Fruit fly (Drosophila melanogaster) S2 (cell line): Measurements from ENCODE around the gene CG14312.

Experiments
- CG8478 ChIP-seq: fragments of >200 bp; optimal IDR thresholded peaks from 2 replicates; lab custom pipeline; 2018
- CTCF ChIP-seq, 2 experiments: fragments of >200 bp; optimal IDR thresholded peaks; 2 replicates each; lab custom pipeline; 2018

The CG14312 gene

dm6 chr3R:18296737-18297136, 13.4 kb upstream of the CG14312 start:
- TF ChIP-seq CG8478 = no peak
- TF ChIP-seq CTCF (optimal IDR thresholded peaks at IDR 0.05; lab: Kevin White, UChicago) = no peak

dm6 chr3R:18296084-18296483, 12.8 kb upstream of the CG14312 start:
- TF ChIP-seq CTCF (optimal IDR thresholded peaks at IDR 0.05; lab: Kevin White, UChicago) (no peak), CG8478 (no peak)

dm6 chr3R:18295262-18295944, 12.1 kb upstream of the CG14312 start:
- no peak for TF ChIP-seq CG8478
- TF ChIP-seq CTCF (optimal IDR thresholded peaks at IDR 0.05; lab: Kevin White, UChicago) = no peak

dm6 chr3R:18294488-18294887, 11.2 kb upstream of the CG14312 start:
- TF ChIP-seq CTCF (optimal IDR thresholded peaks at IDR 0.05; lab: Kevin White, UChicago) = no peak
- no peak for TF ChIP-seq CG8478

dm6 chr3R:18292371-18292770, 9.0 kb upstream of the CG14312 start:
- TF ChIP-seq CTCF (optimal IDR thresholded peaks at IDR 0.05; lab: Kevin White, UChicago) (no peak), CG8478 (no peak)

- TF ChIP-seq CTCF (optimal IDR thresholded peaks at IDR 0.05; lab: Kevin White, UChicago) (no peak), CG8478 (no peak)
Measured at dm6 chr3R:18291831-18292230, 8.5 kb upstream of the CG14312 start.

dm6 chr3R:18288677-18289076, 5.3 kb upstream of the CG14312 start, which contains the start of gene CG7131:
Gene CG7131 (minus strand): TSS chr3R:18288777.
- no peak for TF ChIP-seq CTCF (optimal IDR thresholded peaks at IDR 0.05; lab: Kevin White, UChicago)
- TF ChIP-seq CG8478 = no peak

dm6 chr3R:18280866-18281473, 2.4 kb downstream of the CG14312 start:
- TF ChIP-seq CG8478 (no peak), CTCF (optimal IDR thresholded peaks at IDR 0.05; lab: Kevin White, UChicago) (no peak)

dm6 chr3R:18280133-18280532, 3.2 kb downstream of the CG14312 start:
- no peak for TF ChIP-seq CTCF (optimal IDR thresholded peaks at IDR 0.05; lab: Kevin White, UChicago)
- no peak for TF ChIP-seq CG8478

dm6 chr3R:18279494-18279893, 3.8 kb downstream of the CG14312 start, which contains the start of gene CG7142:
Gene CG7142 (minus strand): TSS chr3R:18279522.
- TF ChIP-seq CTCF (optimal IDR thresholded peaks at IDR 0.05; lab: Kevin White, UChicago) = no peak
- TF ChIP-seq CG8478 = no peak

- TF ChIP-seq CTCF (optimal IDR thresholded peaks at IDR 0.05; lab: Kevin White, UChicago) = no peak
- no peak for TF ChIP-seq CG8478
Measured at dm6 chr3R:18277406-18277805, 5.9 kb downstream of the CG14312 start.

- TF ChIP-seq CG8478 (no peak), CTCF (optimal IDR thresholded peaks at IDR 0.05; lab: Kevin White, UChicago) (no peak)
Measured at dm6 chr3R:18276688-18277087, 6.6 kb downstream of the CG14312 start.

- TF ChIP-seq CG8478 (no peak), CTCF (optimal IDR thresholded peaks at IDR 0.05; lab: Kevin White, UChicago) (no peak)
Measured at dm6 chr3R:18275113-18275782, 8.1 kb downstream of the CG14312 start.

dm6 chr3R:18274328-18275098, 8.8 kb downstream of the CG14312 start, which contains the start of the genes Vps39 and eIF1A:
Gene Vps39 (minus strand): TSS chr3R:18274446.
Gene eIF1A (plus strand): TSS chr3R:18274665.
- TF ChIP-seq CG8478 = no peak
- no peak for TF ChIP-seq CTCF (optimal IDR thresholded peaks at IDR 0.05; lab: Kevin White, UChicago)

dm6 chr3R:18269744-18270348, 13.5 kb downstream of the CG14312 start:
- TF ChIP-seq CTCF (optimal IDR thresholded peaks at IDR 0.05; lab: Kevin White, UChicago) = no peak
- no peak for TF ChIP-seq CG8478
